Fruit fly (Drosophila melanogaster) S2 (cell line): ENCODE measurements around the gene CG14834.

Experiments
- CG8478 ChIP-seq: fragments of >200 bp; optimal IDR thresholded peaks from 2 replicates; lab custom pipeline; 2018
- CTCF ChIP-seq, 2 experiments: fragments of >200 bp; optimal IDR thresholded peaks; 2 replicates each; lab custom pipeline; 2018

dm6 chr3L:7356386-7357117 is 9.6 kb upstream of the CG14834 start, which contains the start of gene CTCF:
- TF ChIP-seq CG8478 (lab: Kevin White, UChicago) (no peak), CTCF (optimal IDR thresholded peaks at IDR 0.05; lab: Kevin White, UChicago) (peak; percentile 85 to 93)
